Worm (Caenorhabditis elegans) whole organism, young adult: ENCODE measurements around the gene F10A3.11.

ENCODE experiments used
- D2030.7 ChIP-seq: fragments of 200-800 bp; sonication (Bioruptor generic); IDR thresholded peaks from 2 replicates; pipeline ENCODE4 v1.3.6; 2022; ENCODE audit warnings: missing genetic modification reagents, missing genetic modification characterization, missing compliant biosample characterization
- Y53G8AR.9 ChIP-seq: fragments of 200-800 bp; sonication (Bioruptor generic); conservative IDR thresholded peaks from 2 replicates; pipeline ENCODE4 v1.3.6; 2022; ENCODE audit warnings: missing genetic modification reagents, missing genetic modification characterization, missing compliant biosample characterization
- aptf-2 ChIP-seq: fragments of 200-800 bp; sonication (Bioruptor generic); conservative IDR thresholded peaks from 2 replicates; pipeline ENCODE4 v1.3.6; 2022; ENCODE audit warnings: missing genetic modification reagents, missing genetic modification characterization, missing compliant biosample characterization
- attf-6 ChIP-seq: fragments of 200-800 bp; sonication (Bioruptor generic); IDR thresholded peaks from 2 replicates; pipeline ENCODE4 v1.3.6; 2022; ENCODE audit warnings: missing genetic modification reagents, missing genetic modification characterization, missing compliant biosample characterization
- ets-4 ChIP-seq: fragments of 200-800 bp; sonication (Bioruptor generic); optimal IDR thresholded peaks from 2 replicates; lab custom pipeline; 2018; ENCODE audit warnings: mild to moderate bottlenecking, missing genetic modification characterization, missing compliant biosample characterization
- lag-1 ChIP-seq: fragments of 200-800 bp; sonication (Bioruptor generic); IDR thresholded peaks from 2 replicates; pipeline ENCODE4 v1.3.6; 2022; ENCODE audit warnings: missing genetic modification reagents, missing genetic modification characterization, missing compliant biosample characterization
- mcd-1 ChIP-seq: fragments of 200-800 bp; sonication (Bioruptor generic); IDR thresholded peaks from 2 replicates; pipeline ENCODE4 v1.3.6; 2022; ENCODE audit warnings: missing genetic modification reagents, missing genetic modification characterization, missing compliant biosample characterization
- nhr-120 ChIP-seq: fragments of 200-800 bp; sonication (Bioruptor generic); IDR thresholded peaks from 2 replicates; pipeline ENCODE4 v1.3.6; 2022; ENCODE audit warnings: missing genetic modification characterization, missing compliant biosample characterization
- unc-62 ChIP-seq: fragments of 150-350 bp; optimal IDR thresholded peaks from 2 replicates; lab custom pipeline; 2014; ENCODE audit warnings: missing biosample characterization, missing genetic modification reagents, missing genetic modification characterization

DNA sequence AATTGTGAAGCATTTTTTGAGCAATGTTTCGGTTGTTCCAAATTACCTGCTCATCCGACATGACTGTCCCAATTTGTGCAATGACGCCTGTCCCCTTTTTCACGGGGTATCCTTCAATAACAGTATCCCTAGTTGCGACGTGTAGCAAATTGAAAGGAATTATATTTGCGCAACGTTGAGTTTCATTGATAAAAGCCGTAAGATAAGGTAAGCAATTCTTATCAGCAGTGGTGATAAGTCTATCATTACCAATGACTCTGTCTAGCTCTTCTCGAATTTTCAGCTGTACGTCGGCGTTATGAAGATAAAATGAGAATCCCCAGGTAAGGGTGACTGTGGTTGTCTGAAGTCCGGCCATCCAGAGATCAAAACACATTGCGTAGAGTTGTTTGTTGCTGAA, 11.6 kb downstream of the F10A3.11 start:
- no peak for TF ChIP-seq attf-6 (GFP tag; lab: Robert Waterston, UW)
- no peak for TF ChIP-seq Y53G8AR.9 (GFP tag; lab: Robert Waterston, UW)
- no peak for TF ChIP-seq unc-62 (GFP tag; lab: Kevin White, UChicago)
- no peak for TF ChIP-seq D2030.7 (GFP tag; lab: Robert Waterston, UW)
- TF ChIP-seq mcd-1: no peak
- no peak for TF ChIP-seq aptf-2 (GFP tag; lab: Robert Waterston, UW)
- no peak for TF ChIP-seq lag-1 (GFP tag; lab: Robert Waterston, UW)
- no peak for TF ChIP-seq ets-4 (GFP tag; lab: Kevin White, UChicago)
- no peak for TF ChIP-seq nhr-120 (GFP tag; lab: Robert Waterston, UW)
